Fruit fly (Drosophila melanogaster) whole organism, embryonic: Measurements from ENCODE around the gene ATP7.

Experiments
- CG1024 ChIP-seq: fragments of 200-800 bp; sonication (Bioruptor generic); IDR thresholded peaks from 2 replicates; pipeline ENCODE4 v1.3.6; 2022; ENCODE audit warnings: missing biosample characterization, missing genetic modification characterization
- CG11695 ChIP-seq: fragments of 200-800 bp; sonication (Bioruptor generic); IDR thresholded peaks from 3 replicates; pipeline ENCODE4 v1.3.6; 2022; ENCODE audit warnings: missing biosample characterization, missing genetic modification characterization
- CG12299 ChIP-seq: fragments of 200-800 bp; sonication (Bioruptor generic); optimal IDR thresholded peaks from 2 replicates; lab custom pipeline; 2018; ENCODE audit warnings: missing biosample characterization, mild to moderate bottlenecking, missing genetic modification characterization
- CG12659 ChIP-seq: fragments of 200-800 bp; sonication (Bioruptor generic); optimal IDR thresholded peaks from 3 replicates; lab custom pipeline; 2017; ENCODE audit warnings: mild to moderate bottlenecking, missing biosample characterization, missing genetic modification reagents, missing genetic modification characterization
- CG12769 ChIP-seq: fragments of 200-800 bp; sonication (Bioruptor generic); optimal IDR thresholded peaks from 2 replicates; lab custom pipeline; 2019; ENCODE audit warnings: missing biosample characterization, mild to moderate bottlenecking, missing genetic modification characterization, moderate library complexity
- CG15011 ChIP-seq: fragments of 200-800 bp; sonication (Bioruptor generic); optimal IDR thresholded peaks from 3 replicates; lab custom pipeline; 2018; ENCODE audit warnings: missing biosample characterization, mild to moderate bottlenecking, missing genetic modification characterization
- CG15601 ChIP-seq: fragments of 200-800 bp; sonication (Bioruptor generic); optimal IDR thresholded peaks from 3 replicates; lab custom pipeline; 2019; ENCODE audit warnings: missing biosample characterization, mild to moderate bottlenecking, missing genetic modification characterization, moderate library complexity
- CG17359 ChIP-seq: fragments of 200-800 bp; sonication (Bioruptor generic); optimal IDR thresholded peaks from 3 replicates; lab custom pipeline; 2018; ENCODE audit warnings: missing biosample characterization, mild to moderate bottlenecking, missing genetic modification characterization, moderate library complexity
- CG17361 ChIP-seq: fragments of 200-800 bp; sonication (Bioruptor generic); IDR thresholded peaks from 3 replicates; pipeline ENCODE4 v1.3.6; 2022; ENCODE audit warnings: missing biosample characterization, missing genetic modification characterization
- CG17385 ChIP-seq: fragments of 200-800 bp; sonication (Bioruptor generic); optimal IDR thresholded peaks from 3 replicates; lab custom pipeline; 2018; ENCODE audit warnings: missing biosample characterization, mild to moderate bottlenecking, missing genetic modification characterization
- CG1792 ChIP-seq: fragments of 200-800 bp; sonication (Bioruptor generic); optimal IDR thresholded peaks from 2 replicates; lab custom pipeline; 2016; ENCODE audit warnings: missing biosample characterization, missing genetic modification characterization
- CG18262 ChIP-seq: fragments of 200-800 bp; optimal IDR thresholded peaks from 3 replicates; lab custom pipeline; 2019; ENCODE audit warnings: missing biosample characterization, mild to moderate bottlenecking, missing genetic modification characterization, moderate library complexity
- CG2712 ChIP-seq: fragments of 200-800 bp; optimal IDR thresholded peaks from 3 replicates; lab custom pipeline; 2019; ENCODE audit warnings: missing biosample characterization, mild to moderate bottlenecking, missing genetic modification characterization, moderate library complexity
- CG2875 ChIP-seq: fragments of 200-800 bp; sonication (Bioruptor generic); optimal IDR thresholded peaks from 2 replicates; lab custom pipeline; 2017; ENCODE audit warnings: missing biosample characterization, mild to moderate bottlenecking, missing genetic modification characterization, missing genetic modification reagents
- CG31388 ChIP-seq: fragments of 200-800 bp; sonication (Bioruptor generic); optimal IDR thresholded peaks from 2 replicates; lab custom pipeline; 2016; ENCODE audit warnings: missing biosample characterization, missing genetic modification characterization
- CG32767 ChIP-seq: fragments of 200-800 bp; sonication (Bioruptor generic); IDR thresholded peaks from 2 replicates; pipeline ENCODE4 v1.3.6; 2022; ENCODE audit warnings: missing biosample characterization, missing genetic modification characterization
- CG3281 ChIP-seq: fragments of 200-800 bp; sonication (Bioruptor generic); optimal IDR thresholded peaks from 3 replicates; lab custom pipeline; 2017; ENCODE audit warnings: missing biosample characterization, mild to moderate bottlenecking, missing genetic modification characterization
- CG3995 ChIP-seq: fragments of 200-800 bp; sonication (Bioruptor generic); optimal IDR thresholded peaks from 3 replicates; lab custom pipeline; 2016; ENCODE audit warnings: missing biosample characterization, missing genetic modification characterization
- CG4360 ChIP-seq: fragments of 200-800 bp; sonication (Bioruptor generic); IDR thresholded peaks from 2 replicates; pipeline ENCODE4 v1.3.6; 2022; ENCODE audit warnings: missing biosample characterization, missing genetic modification characterization
- CG4424 ChIP-seq: fragments of 200-800 bp; sonication (Bioruptor generic); optimal IDR thresholded peaks from 3 replicates; lab custom pipeline; 2016; ENCODE audit warnings: missing biosample characterization, missing genetic modification characterization
- CG4707 ChIP-seq: fragments of 200-800 bp; sonication (Bioruptor generic); optimal IDR thresholded peaks from 2 replicates; lab custom pipeline; 2018; ENCODE audit warnings: missing biosample characterization, mild to moderate bottlenecking, missing genetic modification characterization, moderate library complexity
- CG6254 ChIP-seq: fragments of 200-800 bp; sonication (Bioruptor generic); optimal IDR thresholded peaks from 3 replicates; lab custom pipeline; 2017; ENCODE audit warnings: mild to moderate bottlenecking, missing biosample characterization, missing genetic modification reagents, missing genetic modification characterization
- CG7372 ChIP-seq: fragments of 200-800 bp; sonication (Bioruptor generic); IDR thresholded peaks from 2 replicates; pipeline ENCODE4 v1.3.6; 2022; ENCODE audit warnings: missing biosample characterization, missing genetic modification characterization
- CG7556 ChIP-seq: fragments of 200-800 bp; sonication (Bioruptor generic); optimal IDR thresholded peaks from 2 replicates; lab custom pipeline; 2017; ENCODE audit warnings: missing biosample characterization, mild to moderate bottlenecking, missing genetic modification characterization
- CG7786 ChIP-seq: fragments of 200-800 bp; sonication (Bioruptor generic); optimal IDR thresholded peaks from 2 replicates; lab custom pipeline; 2016; ENCODE audit warnings: missing biosample characterization, missing genetic modification characterization
- Camta ChIP-seq: fragments of 200-800 bp; sonication (Bioruptor generic); optimal IDR thresholded peaks from 2 replicates; lab custom pipeline; 2016; ENCODE audit warnings: missing biosample characterization, missing genetic modification characterization
- Dek ChIP-seq: fragments of 200-800 bp; sonication (Bioruptor generic); optimal IDR thresholded peaks from 3 replicates; lab custom pipeline; 2019; ENCODE audit warnings: missing biosample characterization, mild to moderate bottlenecking, missing genetic modification characterization, moderate library complexity
- Dfd ChIP-seq, 2 experiments: fragments of >200 bp; optimal IDR thresholded peaks; 2 replicates each; lab custom pipeline; 2017; ENCODE audit warnings: missing biosample characterization in 2 of 2, missing genetic modification characterization in 2 of 2
- Gug ChIP-seq: fragments of 200-800 bp; sonication (Bioruptor generic); IDR thresholded peaks from 4 replicates; pipeline ENCODE4 v1.3.6; 2022; ENCODE audit warnings: missing biosample characterization, missing genetic modification characterization
- H15 ChIP-seq: fragments of 200-800 bp; sonication (Bioruptor generic); IDR thresholded peaks from 3 replicates; pipeline ENCODE4 v1.3.6; 2022; ENCODE audit warnings: missing biosample characterization, missing genetic modification characterization
- Hr51 ChIP-seq, 2 experiments: fragments of 200-800 bp; sonication (Bioruptor generic); optimal IDR thresholded peaks; 2 replicates in 1 of 2; 3 replicates in 1 of 2; lab custom pipeline; 2016 to 2018; ENCODE audit warnings: missing biosample characterization in 2 of 2, missing genetic modification characterization in 2 of 2, mild to moderate bottlenecking in 1 of 2, moderate library complexity in 1 of 2
- Rfx ChIP-seq: fragments of 200-800 bp; sonication (Bioruptor generic); IDR thresholded peaks from 2 replicates; pipeline ENCODE4 v1.3.6; 2022; ENCODE audit warnings: missing biosample characterization, missing genetic modification characterization
- Six4 ChIP-seq: fragments of 200-800 bp; sonication (Bioruptor generic); optimal IDR thresholded peaks from 2 replicates; lab custom pipeline; 2016; ENCODE audit warnings: missing biosample characterization, missing genetic modification characterization
- ara ChIP-seq: fragments of 200-800 bp; sonication (Bioruptor generic); IDR thresholded peaks from 2 replicates; pipeline ENCODE4 v1.3.6; 2022; ENCODE audit warnings: missing biosample characterization, missing genetic modification characterization
- bbx ChIP-seq: fragments of 200-800 bp; sonication (Bioruptor generic); IDR thresholded peaks from 2 replicates; pipeline ENCODE4 v1.3.6; 2022; ENCODE audit warnings: missing biosample characterization, missing genetic modification characterization; ENCODE audit not compliant: partially characterized antibody
- bcd ChIP-seq: fragments of 200-800 bp; sonication (Bioruptor generic); optimal IDR thresholded peaks from 2 replicates; lab custom pipeline; 2017; ENCODE audit warnings: missing biosample characterization, mild to moderate bottlenecking, missing genetic modification characterization
- chn ChIP-seq: fragments of 200-800 bp; sonication (Bioruptor generic); optimal IDR thresholded peaks from 2 replicates; lab custom pipeline; 2016; ENCODE audit warnings: missing biosample characterization, missing genetic modification characterization
- crc ChIP-seq: fragments of 200-800 bp; sonication (Bioruptor generic); optimal IDR thresholded peaks from 2 replicates; lab custom pipeline; 2016; ENCODE audit warnings: missing biosample characterization, missing genetic modification characterization
- crol ChIP-seq: fragments of 200-800 bp; sonication (Bioruptor generic); IDR thresholded peaks from 2 replicates; pipeline ENCODE4 v1.3.6; 2022; ENCODE audit warnings: missing biosample characterization, missing genetic modification characterization
- emc ChIP-seq: fragments of 200-800 bp; sonication (Bioruptor generic); optimal IDR thresholded peaks from 2 replicates; lab custom pipeline; 2016; ENCODE audit warnings: missing biosample characterization, missing genetic modification characterization
- en ChIP-seq: fragments of 200-800 bp; sonication (Bioruptor generic); optimal IDR thresholded peaks from 2 replicates; lab custom pipeline; 2016; ENCODE audit warnings: missing biosample characterization, missing genetic modification characterization
- ewg ChIP-seq: fragments of 200-800 bp; sonication (Bioruptor generic); optimal IDR thresholded peaks from 3 replicates; lab custom pipeline; 2017; ENCODE audit warnings: mild to moderate bottlenecking, missing biosample characterization, missing genetic modification reagents, missing genetic modification characterization
- fd3F ChIP-seq: fragments of 200-800 bp; sonication (Bioruptor generic); optimal IDR thresholded peaks from 2 replicates; lab custom pipeline; 2018; ENCODE audit warnings: missing biosample characterization, mild to moderate bottlenecking, missing genetic modification characterization, moderate library complexity
- gce ChIP-seq: fragments of 200-800 bp; sonication (Bioruptor generic); IDR thresholded peaks from 3 replicates; pipeline ENCODE4 v1.3.6; 2022; ENCODE audit warnings: missing biosample characterization, missing genetic modification characterization
- grn ChIP-seq: fragments of 200-800 bp; sonication (Bioruptor generic); optimal IDR thresholded peaks from 3 replicates; lab custom pipeline; 2017; ENCODE audit warnings: missing biosample characterization, missing genetic modification characterization
- nau ChIP-seq: fragments of 200-800 bp; sonication (Bioruptor generic); optimal IDR thresholded peaks from 3 replicates; lab custom pipeline; 2017; ENCODE audit warnings: missing biosample characterization, mild to moderate bottlenecking, missing genetic modification characterization, missing genetic modification reagents
- onecut ChIP-seq: fragments of 200-800 bp; sonication (Bioruptor generic); IDR thresholded peaks from 2 replicates; pipeline ENCODE4 v1.3.6; 2022; ENCODE audit warnings: missing biosample characterization, missing genetic modification characterization
- peb ChIP-seq: fragments of 200-800 bp; sonication (Bioruptor generic); IDR thresholded peaks from 2 replicates; pipeline ENCODE4 v1.3.6; 2022; ENCODE audit warnings: missing biosample characterization, missing genetic modification characterization
- sisA ChIP-seq: fragments of 200-800 bp; sonication (Bioruptor generic); IDR thresholded peaks from 2 replicates; pipeline ENCODE4 v1.3.6; 2022; ENCODE audit warnings: missing biosample characterization, missing genetic modification characterization
- tap ChIP-seq: fragments of 200-800 bp; optimal IDR thresholded peaks from 3 replicates; lab custom pipeline; 2019; ENCODE audit warnings: missing biosample characterization, mild to moderate bottlenecking, missing genetic modification characterization, moderate library complexity

ATP7 gene

DNA sequence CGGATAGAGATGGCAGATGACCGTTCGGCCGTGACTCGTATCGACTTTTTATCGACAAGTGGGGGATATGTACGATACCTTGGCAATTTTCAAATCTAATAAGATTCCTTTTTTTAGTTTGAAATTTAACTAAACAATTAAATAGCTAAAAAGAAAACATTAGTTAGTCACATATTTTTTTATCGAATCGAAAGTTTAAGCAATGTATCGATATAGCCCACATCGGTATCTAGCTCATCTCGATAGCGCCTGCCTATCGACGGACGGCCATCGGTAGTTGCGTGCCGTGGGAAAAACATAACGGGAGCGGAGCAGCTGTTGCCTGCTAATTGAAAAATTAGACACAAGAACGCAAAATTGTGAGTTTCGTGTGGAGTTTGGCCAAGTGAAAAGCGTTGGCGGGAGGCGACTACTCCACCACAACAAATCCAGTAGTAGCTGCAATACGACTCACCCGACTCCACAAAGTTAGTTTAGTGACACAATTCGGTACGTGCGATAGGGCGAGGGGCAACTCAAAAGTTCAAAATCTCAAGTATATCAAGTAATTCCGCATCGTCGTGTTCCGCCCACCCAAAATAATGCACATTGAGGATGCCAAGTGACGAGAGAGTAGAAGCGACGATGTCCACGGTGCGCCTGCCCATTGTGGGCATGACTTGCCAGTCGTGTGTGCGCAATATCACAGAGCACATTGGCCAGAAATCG, at the start of gene ATP7, which contains the start of gene CG10347 (continued):
- TF ChIP-seq emc (GFP tag; lab: Kevin White, UChicago) (no peak), en (GFP tag; lab: Kevin White, UChicago) (no peak), CG1024 (GFP tag; lab: Robert Waterston, UW) (no peak), CG2875 (GFP tag; lab: Kevin White, UChicago) (no peak), onecut (no peak), grn (GFP tag; lab: Kevin White, UChicago) (peak; percentile 60), CG4707 (GFP tag; lab: Kevin White, UChicago) (no peak), ara (GFP tag; lab: Robert Waterston, UW) (no peak), crc (no peak), CG15011 (no peak), fd3F (GFP tag; lab: Kevin White, UChicago) (no peak), Six4 (no peak), CG4360 (no peak), tap (tag; lab: Kevin White, UChicago) (no peak), bcd (no peak), CG12769 (tag; lab: Kevin White, UChicago) (peak; percentile 5), CG2712 (peak; percentile 44), CG31388 (GFP tag; lab: Kevin White, UChicago) (no peak), chn (GFP tag; lab: Kevin White, UChicago) (peak; percentile 12), CG11695 (GFP tag; lab: Robert Waterston, UW) (no peak), CG15601 (no peak), CG12659 (GFP tag; lab: Kevin White, UChicago) (peak; percentile 59), Camta (GFP tag; lab: Kevin White, UChicago) (no peak), CG6254 (GFP tag; lab: Kevin White, UChicago) (no peak), CG12299 (tag; lab: Kevin White, UChicago) (peak; percentile 34), CG4424 (GFP tag; lab: Kevin White, UChicago) (peak; percentile 16), CG3995 (GFP tag; lab: Kevin White, UChicago) (peak; percentile 94), gce (GFP tag; lab: Robert Waterston, UW) (no peak), peb (GFP tag; lab: Robert Waterston, UW) (no peak), CG18262 (tag; lab: Kevin White, UChicago) (peak; percentile 18), Gug (GFP tag; lab: Robert Waterston, UW) (peak; percentile 20; the same call in 1 of the 4 replicates), CG1792 (peak; percentile 11), ewg (GFP tag; lab: Kevin White, UChicago) (peak; percentile 15), Dfd (GFP tag; optimal IDR thresholded peaks at IDR 0.05; lab: Kevin White, UChicago) (no peak), CG17359 (tag; lab: Kevin White, UChicago) (no peak), crol (GFP tag; lab: Robert Waterston, UW) (no peak), Dek (tag; lab: Kevin White, UChicago) (no peak), CG32767 (GFP tag; lab: Robert Waterston, UW) (no peak), sisA (GFP tag; lab: Robert Waterston, UW) (no peak), CG3281 (GFP tag; lab: Kevin White, UChicago) (no peak), CG17385 (GFP tag; lab: Kevin White, UChicago) (peak; percentile 13), bbx (GFP tag; lab: Robert Waterston, UW) (peak; percentile 84), CG17361 (GFP tag; lab: Robert Waterston, UW) (0 out of 3 replicates have a peak, but pooled peaks have one; percentile 11), CG7372 (GFP tag; lab: Robert Waterston, UW) (no peak), CG7786 (GFP tag; lab: Kevin White, UChicago) (peak; percentile 22), nau (GFP tag; lab: Kevin White, UChicago) (peak; percentile 5), Hr51 (GFP tag; optimal IDR thresholded peaks at IDR 0.05; lab: Kevin White, UChicago) (peak; percentile 17 to 21), Rfx (GFP tag; lab: Robert Waterston, UW) (peak; percentile 21; the same call in 1 of the 2 replicates), CG7556 (GFP tag; lab: Kevin White, UChicago) (no peak), H15 (GFP tag; lab: Robert Waterston, UW) (0 out of 3 replicates have a peak, but pooled peaks have one; percentile 23)
